Worm (Caenorhabditis elegans) whole organism, L2 larva: ENCODE measurements around the gene sru-48.

Experiments used
- F13H6.1 ChIP-seq: sonication (generic microtip); optimal IDR thresholded peaks from 2 replicates; lab custom pipeline; 2016; ENCODE audit warnings: missing genetic modification characterization, missing compliant biosample characterization
- R02D3.7 ChIP-seq: fragments of 150-350 bp; optimal IDR thresholded peaks from 2 replicates; lab custom pipeline; 2014; ENCODE audit warnings: missing biosample characterization, missing genetic modification characterization
- Y55F3AM.14 ChIP-seq: fragments of 200-800 bp; sonication (Bioruptor generic); optimal IDR thresholded peaks from 2 replicates; lab custom pipeline; 2018; ENCODE audit warnings: mild to moderate bottlenecking, missing genetic modification characterization, missing compliant biosample characterization
- ZK546.5 ChIP-seq: sonication (generic microtip); optimal IDR thresholded peaks from 2 replicates; lab custom pipeline; 2017; ENCODE audit warnings: missing biosample characterization, missing genetic modification characterization
- alr-1 ChIP-seq: fragments of 150-350 bp; optimal IDR thresholded peaks from 2 replicates; lab custom pipeline; 2014; ENCODE audit warnings: missing biosample characterization, missing genetic modification characterization
- aly-2 ChIP-seq: fragments of 150-350 bp; optimal IDR thresholded peaks from 2 replicates; lab custom pipeline; 2014; ENCODE audit warnings: missing biosample characterization, missing genetic modification characterization
- ama-1 ChIP-seq: fragments of 150-350 bp; optimal IDR thresholded peaks from 2 replicates; lab custom pipeline; 2018; ENCODE audit warnings: inconsistent platforms
- blmp-1 ChIP-seq: sonication (generic microtip); optimal IDR thresholded peaks from 2 replicates; lab custom pipeline; 2017; ENCODE audit warnings: missing genetic modification characterization, mild to moderate bottlenecking, missing compliant biosample characterization, antibody characterized with exemption, moderate library complexity; ENCODE audit not compliant: insufficient read depth
- ceh-82 ChIP-seq: fragments of 150-350 bp; optimal IDR thresholded peaks from 2 replicates; lab custom pipeline; 2014; ENCODE audit warnings: missing biosample characterization, missing genetic modification characterization
- crh-2 ChIP-seq: sonication (generic microtip); optimal IDR thresholded peaks from 2 replicates; lab custom pipeline; 2017; ENCODE audit warnings: missing biosample characterization, missing genetic modification characterization
- dmd-4 ChIP-seq: sonication (generic microtip); optimal IDR thresholded peaks from 2 replicates; lab custom pipeline; 2017; ENCODE audit warnings: missing biosample characterization, missing genetic modification characterization
- egl-27 ChIP-seq: sonication (generic microtip); optimal IDR thresholded peaks from 3 replicates; lab custom pipeline; 2017; ENCODE audit warnings: missing biosample characterization, missing genetic modification reagents, missing genetic modification characterization
- elt-1 ChIP-seq: fragments of 150-350 bp; optimal IDR thresholded peaks from 2 replicates; lab custom pipeline; 2014; ENCODE audit warnings: missing biosample characterization, missing genetic modification characterization
- elt-3 ChIP-seq: sonication (generic microtip); optimal IDR thresholded peaks from 2 replicates; lab custom pipeline; 2017; ENCODE audit warnings: missing biosample characterization, missing genetic modification characterization
- fos-1 ChIP-seq: fragments of 150-350 bp; optimal IDR thresholded peaks from 2 replicates; lab custom pipeline; 2014; ENCODE audit warnings: missing biosample characterization, missing genetic modification characterization
- gmeb-1 ChIP-seq: fragments of 150-350 bp; optimal IDR thresholded peaks from 2 replicates; lab custom pipeline; 2014; ENCODE audit warnings: missing biosample characterization, missing genetic modification characterization
- lin-11 ChIP-seq: fragments of 150-350 bp; sonication (generic microtip); optimal IDR thresholded peaks from 2 replicates; lab custom pipeline; 2014; ENCODE audit warnings: missing biosample characterization, missing genetic modification characterization, inconsistent platforms, mixed read lengths
- lin-13 ChIP-seq: fragments of 150-350 bp; optimal IDR thresholded peaks from 2 replicates; lab custom pipeline; 2014; ENCODE audit warnings: missing biosample characterization, missing genetic modification reagents, missing genetic modification characterization
- lin-39 ChIP-seq: fragments of 150-350 bp; optimal IDR thresholded peaks from 2 replicates; lab custom pipeline; 2014; ENCODE audit warnings: missing biosample characterization, missing genetic modification reagents, missing genetic modification characterization
- lsy-2 ChIP-seq, 2 experiments: fragments of 150-350 bp in 1 of 2; sonication (generic microtip) in 1 of 2; optimal IDR thresholded peaks; 2 replicates each; lab custom pipeline; 2014 to 2017; ENCODE audit warnings: missing biosample characterization in 2 of 2, missing genetic modification characterization in 2 of 2
- mab-5 ChIP-seq: fragments of 150-350 bp; optimal IDR thresholded peaks from 2 replicates; lab custom pipeline; 2014; ENCODE audit warnings: missing biosample characterization, missing genetic modification characterization
- mbf-1 ChIP-seq: sonication (generic microtip); optimal IDR thresholded peaks from 2 replicates; lab custom pipeline; 2017; ENCODE audit warnings: missing biosample characterization, missing genetic modification characterization
- nhr-10 ChIP-seq: sonication (generic microtip); optimal IDR thresholded peaks from 2 replicates; lab custom pipeline; 2017; ENCODE audit warnings: missing biosample characterization, missing genetic modification characterization
- nhr-11 ChIP-seq: fragments of 150-350 bp; optimal IDR thresholded peaks from 2 replicates; lab custom pipeline; 2014; ENCODE audit warnings: missing biosample characterization, missing genetic modification characterization
- nhr-12 ChIP-seq: fragments of 150-350 bp; optimal IDR thresholded peaks from 2 replicates; lab custom pipeline; 2014; ENCODE audit warnings: missing biosample characterization, missing genetic modification characterization
- nhr-129 ChIP-seq: fragments of 150-350 bp; optimal IDR thresholded peaks from 2 replicates; lab custom pipeline; 2014; ENCODE audit warnings: missing biosample characterization, missing genetic modification characterization
- nhr-21 ChIP-seq: fragments of 150-350 bp; optimal IDR thresholded peaks from 2 replicates; lab custom pipeline; 2014; ENCODE audit warnings: missing biosample characterization, missing genetic modification characterization
- nhr-237 ChIP-seq: fragments of 150-350 bp; optimal IDR thresholded peaks from 2 replicates; lab custom pipeline; 2014; ENCODE audit warnings: missing biosample characterization, missing genetic modification characterization
- nhr-25 ChIP-seq: fragments of 150-350 bp; sonication (generic microtip); optimal IDR thresholded peaks from 3 replicates; lab custom pipeline; 2014; ENCODE audit warnings: missing biosample characterization, missing genetic modification characterization
- nhr-6 ChIP-seq: fragments of 150-350 bp; optimal IDR thresholded peaks from 2 replicates; lab custom pipeline; 2014; ENCODE audit warnings: missing biosample characterization, missing genetic modification characterization
- nhr-77 ChIP-seq: fragments of 150-350 bp; optimal IDR thresholded peaks from 2 replicates; lab custom pipeline; 2014; ENCODE audit warnings: missing biosample characterization, missing genetic modification characterization
- skn-1 ChIP-seq: sonication (generic microtip); optimal IDR thresholded peaks from 2 replicates; lab custom pipeline; 2017; ENCODE audit warnings: missing biosample characterization, missing genetic modification characterization
- sma-3 ChIP-seq: sonication (generic microtip); optimal IDR thresholded peaks from 2 replicates; lab custom pipeline; 2016; ENCODE audit warnings: missing genetic modification reagents, missing genetic modification characterization, missing compliant biosample characterization
- sma-9 ChIP-seq, 2 experiments: fragments of 150-350 bp in 1 of 2; sonication (generic microtip) in 1 of 2; optimal IDR thresholded peaks; 2 replicates each; lab custom pipeline; 2014 to 2016; ENCODE audit warnings: missing genetic modification characterization in 2 of 2, mild to moderate bottlenecking in 1 of 2, missing biosample characterization in 1 of 2, missing compliant biosample characterization in 1 of 2, missing genetic modification reagents in 1 of 2, moderate library complexity in 1 of 2
- snpc-4 ChIP-seq: fragments of 150-350 bp; optimal IDR thresholded peaks from 2 replicates; lab custom pipeline; 2014; ENCODE audit warnings: missing biosample characterization, missing genetic modification characterization
- unc-55 ChIP-seq: fragments of 150-350 bp; sonication (generic microtip); optimal IDR thresholded peaks from 3 replicates; lab custom pipeline; 2014; ENCODE audit warnings: missing biosample characterization, missing genetic modification reagents, missing genetic modification characterization
- unc-62 ChIP-seq: fragments of 150-350 bp; optimal IDR thresholded peaks from 2 replicates; lab custom pipeline; 2014; ENCODE audit warnings: missing biosample characterization, missing genetic modification reagents, missing genetic modification characterization
- zag-1 ChIP-seq: fragments of 150-350 bp; optimal IDR thresholded peaks from 2 replicates; lab custom pipeline; 2014; ENCODE audit warnings: missing biosample characterization, missing genetic modification characterization
- ztf-1 ChIP-seq: fragments of 200-800 bp; sonication (Bioruptor generic); conservative IDR thresholded peaks from 2 replicates; pipeline ENCODE4 v1.3.6; 2022; ENCODE audit warnings: missing genetic modification characterization, missing compliant biosample characterization
- ztf-4 ChIP-seq: fragments of 150-350 bp; optimal IDR thresholded peaks from 2 replicates; lab custom pipeline; 2014; ENCODE audit warnings: missing biosample characterization, missing genetic modification characterization

sru-48 gene

ce11 chrX:5199825-5200373 lies 19.9 kb downstream of the sru-48 start:
- TF ChIP-seq nhr-6 (tag; lab: Kevin White, UChicago) (no peak), unc-62 (GFP tag; lab: Kevin White, UChicago) (peak; percentile 4), sma-3 (no peak), nhr-25 (tag; lab: Kevin White, UChicago) (no peak), lin-13 (GFP tag; lab: Kevin White, UChicago) (no peak), lsy-2 (tag; optimal IDR thresholded peaks at IDR 0.05; lab: Kevin White, UChicago) (peak in 1 of 2 experiments; percentile 24), ZK546.5 (tag; lab: Kevin White, UChicago) (no peak), lin-39 (tag; lab: Kevin White, UChicago) (peak; percentile 2), nhr-10 (tag; lab: Kevin White, UChicago) (no peak), ceh-82 (tag; lab: Kevin White, UChicago) (no peak), R02D3.7 (tag; lab: Kevin White, UChicago) (no peak), egl-27 (tag; lab: Kevin White, UChicago) (no peak), nhr-21 (no peak), gmeb-1 (tag; lab: Kevin White, UChicago) (no peak), sma-9 (GFP tag; optimal IDR thresholded peaks at IDR 0.05; lab: Kevin White, UChicago) (peak; percentile 13), sma-9 (tag; optimal IDR thresholded peaks at IDR 0.05; lab: Kevin White, UChicago) (no peak), F13H6.1 (peak; percentile 35), alr-1 (no peak), Y55F3AM.14 (GFP tag; lab: Kevin White, UChicago) (no peak), unc-55 (GFP tag; lab: Kevin White, UChicago) (no peak), ztf-1 (GFP tag; lab: Robert Waterston, UW) (no peak)

ce11 chrX:5201860-5202259 lies 21.9 kb downstream of the sru-48 start:
- no peak for TF ChIP-seq nhr-21
- TF ChIP-seq nhr-129 (tag; lab: Kevin White, UChicago), result no peak
- TF ChIP-seq sma-3, result no peak
- TF ChIP-seq Y55F3AM.14 (GFP tag; lab: Kevin White, UChicago), result no peak
- TF ChIP-seq skn-1, result no peak
- no peak for TF ChIP-seq ceh-82 (tag; lab: Kevin White, UChicago)
- no peak for TF ChIP-seq snpc-4 (tag; lab: Kevin White, UChicago)
- no peak for TF ChIP-seq nhr-77 (tag; lab: Kevin White, UChicago)
- no peak for TF ChIP-seq mbf-1 (tag; lab: Kevin White, UChicago)
- TF ChIP-seq R02D3.7 (tag; lab: Kevin White, UChicago), result no peak
- no peak for TF ChIP-seq ama-1
- TF ChIP-seq zag-1 (tag; lab: Kevin White, UChicago), result no peak
- no peak for TF ChIP-seq nhr-12 (tag; lab: Kevin White, UChicago)
- no peak for TF ChIP-seq lsy-2 (tag; optimal IDR thresholded peaks at IDR 0.05; lab: Kevin White, UChicago)
- no peak for TF ChIP-seq elt-1 (tag; lab: Kevin White, UChicago)

DNA sequence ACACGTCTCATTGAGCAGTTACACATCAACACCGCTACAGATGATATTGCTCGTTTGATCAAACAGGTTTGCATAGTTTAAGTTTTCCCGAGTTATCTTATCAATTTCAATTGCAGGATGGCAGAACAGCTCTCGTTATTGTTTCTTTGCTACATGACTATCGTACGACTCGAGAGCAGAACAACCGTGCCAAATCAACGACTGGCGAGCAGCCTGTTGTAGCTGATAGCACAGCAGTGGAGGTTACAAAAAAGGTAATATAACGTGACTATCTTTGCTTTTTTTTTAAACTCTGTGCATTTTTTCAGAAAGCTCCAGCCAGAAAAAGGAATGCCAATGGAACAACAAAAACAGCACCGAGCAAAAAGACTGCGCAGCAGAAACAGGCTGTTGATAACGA lies 22.4 kb downstream of the sru-48 start:
- TF ChIP-seq Y55F3AM.14 (GFP tag; lab: Kevin White, UChicago), result no peak
- peak; percentile 43 for TF ChIP-seq fos-1 (tag; lab: Kevin White, UChicago)
- TF ChIP-seq nhr-10 (tag; lab: Kevin White, UChicago), result no peak
- no peak for TF ChIP-seq nhr-6 (tag; lab: Kevin White, UChicago)
- no peak for TF ChIP-seq crh-2 (tag; lab: Kevin White, UChicago)
- no peak for TF ChIP-seq nhr-11 (tag; lab: Kevin White, UChicago)
- TF ChIP-seq ZK546.5 (tag; lab: Kevin White, UChicago), result no peak
- TF ChIP-seq, all 48 proteins: peak for 1

DNA sequence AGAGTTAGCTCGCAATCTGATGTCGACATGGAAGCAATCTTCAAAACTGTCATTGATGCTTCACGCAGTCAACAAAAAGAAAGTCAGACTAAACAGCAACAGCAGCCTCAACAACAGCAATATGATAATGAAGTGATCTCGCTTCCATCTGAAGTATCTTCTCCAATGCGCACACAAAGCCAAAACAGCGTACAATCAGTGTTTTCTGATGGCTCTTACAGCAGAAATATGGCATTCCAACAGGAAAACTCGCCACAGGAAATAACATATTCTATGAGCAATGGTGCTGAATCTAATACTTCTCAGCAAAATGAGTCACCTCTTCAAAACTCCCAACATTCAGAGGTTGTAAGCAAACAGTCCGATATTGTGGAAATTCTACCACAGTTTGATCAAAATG lies 22.9 kb downstream of the sru-48 start:
- TF ChIP-seq ztf-4 (tag; lab: Kevin White, UChicago) (no peak), aly-2 (no peak), nhr-25 (tag; lab: Kevin White, UChicago) (no peak), gmeb-1 (tag; lab: Kevin White, UChicago) (no peak), zag-1 (tag; lab: Kevin White, UChicago) (no peak), unc-62 (GFP tag; lab: Kevin White, UChicago) (no peak), snpc-4 (tag; lab: Kevin White, UChicago) (no peak), blmp-1 (tag; lab: Kevin White, UChicago) (no peak), lin-13 (GFP tag; lab: Kevin White, UChicago) (no peak), ceh-82 (tag; lab: Kevin White, UChicago) (no peak), elt-1 (tag; lab: Kevin White, UChicago) (no peak), nhr-237 (no peak), egl-27 (tag; lab: Kevin White, UChicago) (no peak), skn-1 (no peak), dmd-4 (no peak), lin-11 (tag; lab: Kevin White, UChicago) (no peak), alr-1 (no peak), elt-3 (tag; lab: Kevin White, UChicago) (no peak), mab-5 (tag; lab: Kevin White, UChicago) (no peak), F13H6.1 (no peak)
